Fruit fly (Drosophila melanogaster) whole organism: ENCODE measurements around the gene CG2975.

Experiments used
- CG8478 ChIP-seq: fragments of >200 bp; optimal IDR thresholded peaks from 2 replicates; lab custom pipeline; 2018; ENCODE audit warnings: inconsistent platforms
- Dll ChIP-seq: fragments of >200 bp; optimal IDR thresholded peaks from 2 replicates; lab custom pipeline; 2017
- EcR ChIP-seq, 2 experiments: fragments of >200 bp; optimal IDR thresholded peaks; 2 replicates each; lab custom pipeline; 2017; ENCODE audit warnings: missing biosample characterization in 2 of 2, missing genetic modification characterization in 2 of 2, missing genetic modification reagents in 2 of 2
- pan ChIP-seq: fragments of >200 bp; optimal IDR thresholded peaks from 2 replicates; lab custom pipeline; 2017
- psq ChIP-seq: fragments of >200 bp; optimal IDR thresholded peaks from 2 replicates; lab custom pipeline; 2017
- usp ChIP-seq: fragments of >200 bp; optimal IDR thresholded peaks from 2 replicates; lab custom pipeline; 2017; ENCODE audit warnings: missing biosample characterization, missing genetic modification characterization, mixed read lengths

Gene CG2975

dm6 chr2L:2872309-2872932, 32.5 kb downstream of the CG2975 start:
- no peak for TF ChIP-seq usp (GFP tag; lab: Kevin White, UChicago)
- TF ChIP-seq Dll (lab: Kevin White, UChicago) = no peak
- no peak for TF ChIP-seq EcR (GFP tag; optimal IDR thresholded peaks at IDR 0.05; lab: Kevin White, UChicago)
- TF ChIP-seq psq (lab: Kevin White, UChicago) = no peak

DNA sequence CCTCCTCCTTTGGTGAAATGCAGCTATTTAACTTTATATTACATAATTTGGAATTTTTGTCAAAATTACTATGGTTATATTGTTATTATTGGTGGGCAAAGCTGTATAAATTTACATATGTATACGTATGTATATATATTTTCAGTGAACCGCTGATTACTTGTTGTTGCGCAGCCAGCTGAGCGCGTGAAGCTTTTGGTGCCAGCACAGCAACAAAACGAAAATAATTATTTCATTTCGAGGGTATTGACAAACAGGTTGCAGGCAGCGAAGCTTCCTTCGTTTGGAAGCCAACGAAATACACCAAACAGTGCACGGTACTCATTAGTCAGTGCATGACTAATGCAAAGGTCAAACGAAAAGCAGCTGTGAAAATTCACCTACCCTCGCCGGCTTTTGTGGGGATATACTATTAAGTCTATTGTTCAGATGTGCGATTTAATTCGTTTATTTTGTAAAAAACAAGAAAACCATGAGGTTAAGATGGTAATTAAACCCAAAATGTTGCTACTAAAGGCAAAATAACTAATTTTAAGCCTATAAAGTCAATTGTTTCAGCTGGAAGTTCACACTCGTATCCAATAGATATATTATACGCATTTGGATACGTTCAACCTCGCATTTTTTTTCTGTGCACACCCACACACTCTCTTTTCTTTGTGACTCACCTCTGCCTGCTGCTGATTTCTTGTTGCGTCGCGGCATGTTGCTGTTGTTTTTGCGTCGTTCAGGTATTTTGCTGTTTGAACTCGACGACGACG, 33.2 kb downstream of the CG2975 start:
- TF ChIP-seq CG8478 (no peak), EcR (GFP tag; optimal IDR thresholded peaks at IDR 0.05; lab: Kevin White, UChicago) (no peak), psq (lab: Kevin White, UChicago) (no peak), pan (lab: Kevin White, UChicago) (no peak), Dll (lab: Kevin White, UChicago) (no peak), usp (GFP tag; lab: Kevin White, UChicago) (no peak)

- no peak for TF ChIP-seq usp (GFP tag; lab: Kevin White, UChicago)
- TF ChIP-seq psq (lab: Kevin White, UChicago) = no peak
- no peak for TF ChIP-seq EcR (GFP tag; optimal IDR thresholded peaks at IDR 0.05; lab: Kevin White, UChicago)
- TF ChIP-seq Dll (lab: Kevin White, UChicago) = no peak
- TF ChIP-seq CG8478 = no peak
- TF ChIP-seq pan (lab: Kevin White, UChicago) = no peak
Measured at dm6 chr2L:2873729-2874127, 33.8 kb downstream of the CG2975 start.

- no peak for TF ChIP-seq EcR (GFP tag; optimal IDR thresholded peaks at IDR 0.05; lab: Kevin White, UChicago)
- TF ChIP-seq psq (lab: Kevin White, UChicago) = no peak
- TF ChIP-seq pan (lab: Kevin White, UChicago) = no peak
- no peak for TF ChIP-seq CG8478
- TF ChIP-seq usp (GFP tag; lab: Kevin White, UChicago) = no peak
- no peak for TF ChIP-seq Dll (lab: Kevin White, UChicago)
Measured at dm6 chr2L:2874185-2874541, 34.2 kb downstream of the CG2975 start, which contains the start of gene Ifrd1. Ifrd1 (minus strand) TSS chr2L:2874489.

DNA sequence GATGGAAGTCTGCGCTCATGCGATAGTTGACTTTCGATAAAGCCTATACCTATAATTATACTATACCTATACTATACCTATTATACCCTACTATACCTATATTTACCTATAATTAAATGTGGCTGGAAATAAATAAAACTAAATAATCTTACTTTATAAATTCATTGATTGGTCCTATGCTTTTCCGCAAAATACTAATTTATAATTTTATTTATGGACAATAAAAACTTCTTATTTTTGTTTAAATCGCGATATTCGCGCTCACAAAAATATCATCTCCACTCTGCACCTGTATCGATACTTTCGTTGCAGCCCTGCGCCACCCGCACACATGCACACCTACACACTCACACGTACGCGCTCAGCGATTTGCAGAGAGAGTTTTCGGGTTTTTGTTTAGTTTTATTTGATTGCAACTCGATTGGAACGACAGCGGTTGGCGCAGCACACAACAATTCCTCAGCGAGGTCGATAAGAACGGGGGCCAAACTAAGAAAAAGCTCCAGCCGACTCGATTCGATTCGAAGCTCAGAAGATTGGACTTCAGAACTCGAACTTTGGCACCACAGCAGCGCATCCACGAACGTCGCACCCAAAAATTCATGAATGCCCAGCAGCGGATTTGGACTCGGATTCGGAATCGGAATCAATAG, 34.7 kb downstream of the CG2975 start, which contains the start of gene CG8814:
CG8814 (plus strand) TSS at position 349 of the 653 bp plus-strand sequence.
- TF ChIP-seq psq (lab: Kevin White, UChicago) (no peak), CG8478 (no peak), pan (lab: Kevin White, UChicago) (no peak), EcR (GFP tag; optimal IDR thresholded peaks at IDR 0.05; lab: Kevin White, UChicago) (no peak), Dll (lab: Kevin White, UChicago) (no peak), usp (GFP tag; lab: Kevin White, UChicago) (no peak)

DNA sequence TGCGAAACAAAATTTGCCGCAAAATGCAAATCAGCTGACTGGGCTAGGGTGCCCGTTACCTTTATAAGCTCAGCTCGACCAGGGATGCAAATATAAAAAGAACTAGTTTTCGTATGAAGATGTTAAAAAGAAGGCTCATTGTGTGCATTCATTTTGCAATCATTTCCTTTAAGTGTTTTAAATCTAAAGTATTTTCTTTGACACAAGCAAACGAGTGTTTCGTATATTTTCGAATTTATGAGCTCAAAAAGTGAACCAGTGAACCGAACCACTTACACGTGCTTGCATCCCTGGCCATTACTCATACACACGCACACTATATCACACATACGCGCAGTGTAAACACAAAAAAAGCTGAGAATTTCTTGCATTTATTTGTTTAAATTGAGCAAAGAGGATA, 38.3 kb downstream of the CG2975 start, which contains the start of the genes Prx6a and Sbat:
Prx6a (minus strand) TSS at position 45 of the 400 bp plus-strand sequence.
Sbat (plus strand) TSS at position 157 of the 400 bp plus-strand sequence.
- no peak for TF ChIP-seq CG8478
- TF ChIP-seq EcR (GFP tag; optimal IDR thresholded peaks at IDR 0.05; lab: Kevin White, UChicago) = no peak
- no peak for TF ChIP-seq usp (GFP tag; lab: Kevin White, UChicago)
- TF ChIP-seq Dll (lab: Kevin White, UChicago) = no peak
- TF ChIP-seq pan (lab: Kevin White, UChicago) = no peak

- TF ChIP-seq pan (lab: Kevin White, UChicago) = no peak
- no peak for TF ChIP-seq psq (lab: Kevin White, UChicago)
- TF ChIP-seq CG8478 = no peak
- TF ChIP-seq Dll (lab: Kevin White, UChicago) = no peak
- no peak for TF ChIP-seq usp (GFP tag; lab: Kevin White, UChicago)
- TF ChIP-seq EcR (GFP tag; optimal IDR thresholded peaks at IDR 0.05; lab: Kevin White, UChicago) = no peak
Measured at dm6 chr2L:2878859-2879258, 38.9 kb downstream of the CG2975 start, which contains the start of gene RabGGTb. RabGGTb (plus strand) TSS chr2L:2879112.

DNA sequence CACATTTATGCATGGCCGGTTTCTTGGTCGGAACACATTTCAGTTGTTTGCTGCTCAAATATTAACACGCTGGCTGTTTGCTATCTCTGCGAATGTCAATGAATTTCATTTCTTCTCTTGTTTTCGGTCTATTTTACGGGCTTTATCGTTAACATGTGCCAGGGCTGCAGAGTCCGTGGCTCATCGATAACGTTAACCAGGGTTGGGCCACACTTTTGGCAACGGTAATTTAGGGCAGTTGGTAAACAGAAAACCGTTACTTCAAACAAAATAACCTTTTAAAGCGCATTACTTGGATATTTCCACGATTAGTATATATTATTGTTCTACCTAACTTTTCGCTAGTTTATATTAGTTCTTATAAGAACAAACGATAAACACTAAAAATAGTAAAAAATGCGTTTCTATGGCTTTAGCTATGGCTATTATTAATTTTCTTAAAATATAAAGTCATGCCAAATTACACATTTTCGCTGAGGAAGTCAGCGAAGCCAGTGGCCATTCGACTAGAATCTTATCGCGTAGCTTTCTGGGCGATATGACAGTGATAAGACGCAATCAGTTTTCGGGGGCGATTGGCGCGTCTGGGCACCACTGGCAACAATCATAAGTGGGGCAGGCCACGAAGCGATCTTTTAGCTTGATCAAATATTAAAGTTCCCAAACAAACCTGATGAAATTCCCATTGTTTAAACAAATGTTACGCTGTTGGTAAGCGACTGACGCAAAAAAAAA, 43.2 kb downstream of the CG2975 start:
- TF ChIP-seq psq (lab: Kevin White, UChicago) (no peak), usp (GFP tag; lab: Kevin White, UChicago) (no peak), EcR (GFP tag; optimal IDR thresholded peaks at IDR 0.05; lab: Kevin White, UChicago) (no peak), CG8478 (no peak), pan (lab: Kevin White, UChicago) (no peak), Dll (lab: Kevin White, UChicago) (no peak)

- TF ChIP-seq pan (lab: Kevin White, UChicago) = no peak
- no peak for TF ChIP-seq Dll (lab: Kevin White, UChicago)
- TF ChIP-seq CG8478 = no peak
- TF ChIP-seq usp (GFP tag; lab: Kevin White, UChicago) = no peak
- no peak for TF ChIP-seq EcR (GFP tag; optimal IDR thresholded peaks at IDR 0.05; lab: Kevin White, UChicago)
- no peak for TF ChIP-seq psq (lab: Kevin White, UChicago)
Measured at dm6 chr2L:2883703-2884294, 43.9 kb downstream of the CG2975 start.
